Worm (Caenorhabditis elegans) whole organism, L4 larva: ENCODE results near the gene lgc-18.

Experiments used
- F26F4.8 ChIP-seq: fragments of 200-800 bp; sonication (Bioruptor generic); conservative IDR thresholded peaks from 2 replicates; pipeline ENCODE4 v1.3.6; 2022; ENCODE audit warnings: missing genetic modification characterization, missing compliant biosample characterization
- F37D6.2 ChIP-seq: sonication (generic microtip); optimal IDR thresholded peaks from 2 replicates; lab custom pipeline; 2016; ENCODE audit warnings: mild to moderate bottlenecking, missing genetic modification characterization, missing compliant biosample characterization
- Y75B8A.6 ChIP-seq: fragments of 200-800 bp; sonication (Bioruptor generic); IDR thresholded peaks from 2 replicates; pipeline ENCODE4 v1.3.6; 2022; ENCODE audit warnings: missing genetic modification reagents, missing genetic modification characterization, missing compliant biosample characterization
- ZK337.2 ChIP-seq: fragments of 200-800 bp; sonication (Bioruptor generic); IDR thresholded peaks from 2 replicates; pipeline ENCODE4 v1.3.6; 2022; ENCODE audit warnings: missing genetic modification reagents, missing genetic modification characterization, missing compliant biosample characterization
- aly-2 ChIP-seq: sonication (generic microtip); optimal IDR thresholded peaks from 2 replicates; lab custom pipeline; 2018; ENCODE audit warnings: missing biosample characterization, missing genetic modification characterization
- arid-1 ChIP-seq: fragments of 200-800 bp; sonication (Bioruptor generic); conservative IDR thresholded peaks from 2 replicates; pipeline ENCODE4 v1.3.6; 2022; ENCODE audit warnings: missing genetic modification reagents, missing genetic modification characterization, missing compliant biosample characterization
- ceh-28 ChIP-seq: fragments of 150-350 bp; optimal IDR thresholded peaks from 2 replicates; lab custom pipeline; 2014; ENCODE audit warnings: missing biosample characterization, missing genetic modification reagents, missing genetic modification characterization
- ceh-32 ChIP-seq: sonication (generic microtip); optimal IDR thresholded peaks from 2 replicates; lab custom pipeline; 2016; ENCODE audit warnings: mild to moderate bottlenecking, missing genetic modification characterization, missing compliant biosample characterization; ENCODE audit not compliant: poor library complexity
- ceh-44 ChIP-seq: fragments of 200-800 bp; sonication (Bioruptor generic); IDR thresholded peaks from 2 replicates; pipeline ENCODE4 v1.3.6; 2022; ENCODE audit warnings: missing genetic modification reagents, missing genetic modification characterization, missing compliant biosample characterization
- dmd-6 ChIP-seq: fragments of 200-800 bp; sonication (Bioruptor generic); IDR thresholded peaks from 2 replicates; pipeline ENCODE4 v1.3.6; 2022; ENCODE audit warnings: missing genetic modification reagents, missing genetic modification characterization, missing compliant biosample characterization
- dmd-9 ChIP-seq: fragments of 200-800 bp; sonication (Bioruptor generic); IDR thresholded peaks from 2 replicates; pipeline ENCODE4 v1.3.6; 2022; ENCODE audit warnings: missing genetic modification reagents, missing genetic modification characterization, missing compliant biosample characterization
- duxl-1 ChIP-seq: sonication (generic microtip); optimal IDR thresholded peaks from 2 replicates; lab custom pipeline; 2016; ENCODE audit warnings: mild to moderate bottlenecking, missing genetic modification characterization, moderate library complexity, missing compliant biosample characterization; ENCODE audit not compliant: poor library complexity
- egl-27 ChIP-seq: sonication (generic microtip); optimal IDR thresholded peaks from 3 replicates; lab custom pipeline; 2017; ENCODE audit warnings: missing biosample characterization, missing genetic modification reagents, missing genetic modification characterization
- fos-1 ChIP-seq: fragments of 150-350 bp; optimal IDR thresholded peaks from 2 replicates; lab custom pipeline; 2014; ENCODE audit warnings: missing biosample characterization, missing genetic modification characterization
- hif-1 ChIP-seq, 2 experiments: sonication (generic microtip); optimal IDR thresholded peaks; 2 replicates each; lab custom pipeline; 2016 to 2017; ENCODE audit warnings: missing compliant biosample characterization in 2 of 2, missing genetic modification characterization in 2 of 2, missing genetic modification reagents in 2 of 2, missing genotype in 2 of 2, mild to moderate bottlenecking in 1 of 2
- hlh-30 ChIP-seq: sonication (generic microtip); optimal IDR thresholded peaks from 2 replicates; lab custom pipeline; 2017; ENCODE audit warnings: antibody characterized with exemption, mild to moderate bottlenecking, missing genetic modification characterization, missing compliant biosample characterization; ENCODE audit not compliant: insufficient read depth
- lim-7 ChIP-seq: fragments of 200-800 bp; sonication (Bioruptor generic); IDR thresholded peaks from 2 replicates; pipeline ENCODE4 v1.3.6; 2022; ENCODE audit warnings: missing genetic modification characterization, missing compliant biosample characterization
- lin-13 ChIP-seq: fragments of 150-350 bp; optimal IDR thresholded peaks from 2 replicates; lab custom pipeline; 2014; ENCODE audit warnings: missing biosample characterization, missing genetic modification reagents, missing genetic modification characterization
- lin-15B ChIP-seq: fragments of 150-350 bp; sonication (generic microtip); optimal IDR thresholded peaks from 3 replicates; lab custom pipeline; 2014; ENCODE audit warnings: missing biosample characterization, missing genetic modification characterization
- lsy-2 ChIP-seq, 2 experiments: fragments of 150-350 bp in 1 of 2; sonication (generic microtip) in 1 of 2; optimal IDR thresholded peaks; 2 replicates each; lab custom pipeline; 2014 to 2017; ENCODE audit warnings: missing biosample characterization in 2 of 2, missing genetic modification characterization in 2 of 2
- madf-5 ChIP-seq, 2 experiments: fragments of 200-800 bp; sonication (Bioruptor generic); IDR thresholded peaks; 2 replicates each; pipeline ENCODE4 v1.3.6; 2022; ENCODE audit warnings: missing compliant biosample characterization in 2 of 2, missing genetic modification characterization in 2 of 2
- mep-1 ChIP-seq: fragments of 150-350 bp; sonication (generic microtip); optimal IDR thresholded peaks from 3 replicates; lab custom pipeline; 2014; ENCODE audit warnings: missing biosample characterization, missing genetic modification characterization
- mxl-3 ChIP-seq: fragments of 200-800 bp; sonication (Bioruptor generic); optimal IDR thresholded peaks from 2 replicates; lab custom pipeline; 2018; ENCODE audit warnings: mild to moderate bottlenecking, missing genetic modification characterization, missing compliant biosample characterization
- nhr-10 ChIP-seq: fragments of 150-350 bp; optimal IDR thresholded peaks from 2 replicates; lab custom pipeline; 2014; ENCODE audit warnings: missing biosample characterization, missing genetic modification characterization
- nhr-11 ChIP-seq: fragments of 150-350 bp; optimal IDR thresholded peaks from 2 replicates; lab custom pipeline; 2014; ENCODE audit warnings: missing biosample characterization, missing genetic modification characterization
- nhr-42 ChIP-seq: fragments of 200-800 bp; sonication (Bioruptor generic); IDR thresholded peaks from 2 replicates; pipeline ENCODE4 v1.3.6; 2022; ENCODE audit warnings: missing genetic modification characterization, missing compliant biosample characterization
- nhr-6 ChIP-seq: fragments of 150-350 bp; optimal IDR thresholded peaks from 2 replicates; lab custom pipeline; 2014; ENCODE audit warnings: missing biosample characterization, missing genetic modification characterization
- pqm-1 ChIP-seq: sonication (generic microtip); optimal IDR thresholded peaks from 2 replicates; lab custom pipeline; 2017; ENCODE audit warnings: missing biosample characterization, missing genetic modification characterization
- rbr-2 ChIP-seq: sonication (generic microtip); optimal IDR thresholded peaks from 2 replicates; lab custom pipeline; 2016; ENCODE audit warnings: missing genotype, missing genetic modification characterization, missing compliant biosample characterization
- snpc-4 ChIP-seq: fragments of 150-350 bp; optimal IDR thresholded peaks from 2 replicates; lab custom pipeline; 2014; ENCODE audit warnings: missing biosample characterization, missing genetic modification characterization
- spr-1 ChIP-seq: sonication (generic microtip); optimal IDR thresholded peaks from 2 replicates; lab custom pipeline; 2016; ENCODE audit warnings: mild to moderate bottlenecking, missing genetic modification characterization, missing compliant biosample characterization
- unc-39 ChIP-seq: sonication (generic microtip); optimal IDR thresholded peaks from 2 replicates; lab custom pipeline; 2017; ENCODE audit warnings: missing biosample characterization, missing genetic modification characterization
- unc-62 ChIP-seq, 3 experiments: fragments of 150-350 bp in 1 of 3; sonication (generic microtip); optimal IDR thresholded peaks in 2 of 3; peaks in 1 of 3; 1 replicate in 1 of 3; 2 replicates in 2 of 3; lab custom pipeline; 2014 to 2017; ENCODE audit warnings: missing biosample characterization in 3 of 3, missing genetic modification characterization in 3 of 3, missing genetic modification reagents in 3 of 3, missing genotype in 1 of 3
- zag-1 ChIP-seq: fragments of 150-350 bp; optimal IDR thresholded peaks from 2 replicates; lab custom pipeline; 2014; ENCODE audit warnings: missing biosample characterization, missing genetic modification characterization
- zfp-2 ChIP-seq: sonication (generic microtip); optimal IDR thresholded peaks from 2 replicates; lab custom pipeline; 2016; ENCODE audit warnings: mild to moderate bottlenecking, missing genetic modification characterization, missing compliant biosample characterization
- zfp-3 ChIP-seq: fragments of 200-800 bp; sonication (Bioruptor generic); conservative IDR thresholded peaks from 2 replicates; pipeline ENCODE4 v1.3.6; 2022; ENCODE audit warnings: missing genetic modification reagents, missing genetic modification characterization, missing compliant biosample characterization
- zip-11 ChIP-seq: fragments of 200-800 bp; sonication (Bioruptor generic); IDR thresholded peaks from 2 replicates; pipeline ENCODE4 v1.3.6; 2022; ENCODE audit warnings: missing genetic modification characterization, missing compliant biosample characterization
- zip-2 ChIP-seq: fragments of 150-350 bp; optimal IDR thresholded peaks from 2 replicates; lab custom pipeline; 2014; ENCODE audit warnings: missing biosample characterization, missing genetic modification characterization
- ztf-7 ChIP-seq: fragments of 150-350 bp; optimal IDR thresholded peaks from 2 replicates; lab custom pipeline; 2014; ENCODE audit warnings: missing biosample characterization, missing genetic modification characterization

lgc-18 gene

DNA sequence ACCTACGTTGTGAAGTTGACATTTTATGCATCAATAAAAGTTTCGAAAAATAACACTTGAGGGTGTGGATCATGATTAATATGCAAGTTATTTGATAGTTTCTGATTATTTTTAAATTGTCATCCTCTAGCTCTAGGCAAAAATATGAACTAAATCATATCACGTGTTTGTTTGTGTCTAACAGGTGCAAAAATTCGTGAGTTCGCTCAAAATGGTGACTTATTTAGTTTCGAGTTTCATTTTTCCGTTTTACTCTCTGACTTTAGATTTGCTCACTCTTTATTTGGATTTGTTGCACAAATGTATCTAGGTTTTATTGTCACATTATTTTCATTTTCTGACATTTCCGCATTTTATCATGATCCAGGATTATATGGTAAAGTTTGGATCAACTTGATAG, 7.1 kb upstream of the lgc-18 start, which contains the start of gene lgc-16:
Gene lgc-16, plus strand, starts transcription at position 301 of the 400 bp plus-strand sequence.
- no peak for TF ChIP-seq lim-7 (GFP tag; lab: Robert Waterston, UW)
- no peak for TF ChIP-seq zag-1
- TF ChIP-seq spr-1 (tag; lab: Kevin White, UChicago): no peak
- no peak for TF ChIP-seq dmd-9 (GFP tag; lab: Robert Waterston, UW)
- no peak for TF ChIP-seq Y75B8A.6 (GFP tag; lab: Robert Waterston, UW)
- no peak for TF ChIP-seq F26F4.8
- TF ChIP-seq hif-1 (tag; optimal IDR thresholded peaks at IDR 0.05; lab: Kevin White, UChicago): no peak
- TF ChIP-seq hlh-30 (tag; lab: Kevin White, UChicago): no peak

DNA sequence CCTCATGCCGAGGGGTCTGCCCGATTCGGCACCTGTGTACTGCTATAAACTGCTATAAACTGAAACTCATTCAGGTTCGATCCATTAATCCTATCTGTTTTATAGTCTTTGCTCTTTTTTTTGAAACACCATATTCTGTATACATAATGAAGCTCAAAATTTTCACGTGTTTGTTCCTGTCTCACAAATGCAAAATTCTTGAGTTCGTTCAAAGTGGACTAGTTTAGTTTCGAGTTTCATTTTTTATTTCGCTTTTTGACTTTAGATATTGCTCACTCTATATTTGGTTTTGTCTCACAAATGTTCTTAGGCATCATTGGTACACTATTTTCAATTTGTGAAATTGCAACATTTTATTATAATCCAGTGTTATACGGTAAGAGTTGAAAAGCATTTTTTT, 4.1 kb upstream of the lgc-18 start, which contains the start of gene lgc-17:
Gene lgc-17, plus strand, starts transcription at position 301 of the 400 bp plus-strand sequence.
- TF ChIP-seq ceh-28 (no peak), lin-15B (tag; lab: Kevin White, UChicago) (no peak), mxl-3 (GFP tag; lab: Kevin White, UChicago) (no peak), dmd-9 (GFP tag; lab: Robert Waterston, UW) (no peak), nhr-10 (tag; lab: Kevin White, UChicago) (no peak), pqm-1 (no peak), ztf-7 (tag; lab: Kevin White, UChicago) (no peak), zip-11 (GFP tag; lab: Robert Waterston, UW) (no peak), ceh-32 (tag; lab: Kevin White, UChicago) (no peak), lin-13 (GFP tag; lab: Kevin White, UChicago) (no peak), duxl-1 (tag; lab: Kevin White, UChicago) (no peak), dmd-6 (GFP tag; lab: Robert Waterston, UW) (no peak), mep-1 (no peak), zip-2 (tag; lab: Kevin White, UChicago) (no peak), arid-1 (GFP tag; lab: Robert Waterston, UW) (no peak), nhr-42 (no peak), nhr-11 (tag; lab: Kevin White, UChicago) (no peak), rbr-2 (tag; lab: Kevin White, UChicago) (no peak), F37D6.2 (tag; lab: Kevin White, UChicago) (no peak)
- TF ChIP-seq, all 104 proteins: peak for 0

DNA sequence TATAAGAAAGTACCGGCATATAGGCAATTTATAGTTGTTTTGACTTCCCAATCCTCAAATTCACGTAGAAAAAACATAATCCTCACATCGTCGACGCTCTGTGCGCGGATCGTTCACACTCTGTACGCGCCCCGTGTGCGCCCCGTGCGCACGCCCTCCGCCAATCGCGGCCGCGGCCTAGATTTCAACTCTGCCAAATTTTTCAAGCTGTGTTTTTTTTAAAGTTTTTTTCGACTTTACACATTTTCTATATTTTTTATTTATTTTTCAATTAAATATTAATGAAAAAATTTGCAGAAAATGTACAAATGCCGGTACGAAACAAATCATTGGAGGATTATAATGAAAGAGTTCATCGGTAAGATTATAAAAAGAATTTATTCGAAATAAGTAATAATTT, 2.3 kb upstream of the lgc-18 start, which contains the start of gene T01H10.11:
Gene T01H10.11, plus strand, starts transcription at position 301 of the 400 bp plus-strand sequence.
- TF ChIP-seq snpc-4 (tag; lab: Kevin White, UChicago) (no peak), hlh-30 (tag; lab: Kevin White, UChicago) (no peak), nhr-10 (tag; lab: Kevin White, UChicago) (no peak), fos-1 (tag; lab: Kevin White, UChicago) (no peak), pqm-1 (no peak), lin-15B (tag; lab: Kevin White, UChicago) (no peak), ZK337.2 (GFP tag; lab: Robert Waterston, UW) (no peak), lin-13 (GFP tag; lab: Kevin White, UChicago) (no peak), unc-62 (GFP tag; optimal IDR thresholded peaks at IDR 0.05 in 1 of 2; lab: Kevin White, UChicago) (no peak), unc-62 (tag; optimal IDR thresholded peaks at IDR 0.05; lab: Kevin White, UChicago) (no peak)
- TF ChIP-seq, all 104 proteins: peak for 0

DNA sequence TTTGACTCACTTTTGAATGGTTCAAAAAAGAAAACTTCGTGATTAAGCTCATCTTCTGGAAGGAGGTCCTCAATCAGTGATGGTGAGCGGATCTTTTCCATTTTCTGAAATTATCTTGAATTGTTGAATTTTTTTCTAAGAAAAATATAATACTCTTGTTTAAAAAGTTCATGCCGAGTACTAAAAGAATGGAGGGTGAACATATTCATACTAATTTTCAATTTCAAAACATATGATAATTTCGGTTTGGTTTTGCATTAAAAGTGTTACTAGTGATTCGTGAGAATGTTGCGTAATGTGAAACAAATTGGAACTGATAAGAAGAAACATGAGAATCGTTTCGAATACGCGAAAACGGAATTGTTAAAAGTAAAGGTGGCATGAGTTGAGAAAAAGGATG, 15.6 kb downstream of the lgc-18 start, which contains the start of gene lyst-1:
Gene lyst-1, minus strand, starts transcription at position 101 of the 400 bp plus-strand sequence.
- TF ChIP-seq aly-2 (tag; lab: Kevin White, UChicago) (no peak), egl-27 (tag; lab: Kevin White, UChicago) (no peak), lsy-2 (tag; optimal IDR thresholded peaks at IDR 0.05; lab: Kevin White, UChicago) (no peak), nhr-6 (tag; lab: Kevin White, UChicago) (no peak), zfp-2 (no peak), madf-5 (GFP tag; IDR thresholded peaks at IDR 0.05; lab: Robert Waterston, UW) (no peak), fos-1 (tag; lab: Kevin White, UChicago) (no peak), ceh-44 (GFP tag; lab: Robert Waterston, UW) (no peak), zfp-3 (GFP tag; lab: Robert Waterston, UW) (no peak), nhr-11 (tag; lab: Kevin White, UChicago) (no peak), unc-39 (tag; lab: Kevin White, UChicago) (no peak)
